Worm (Caenorhabditis elegans) whole organism, dauer: ENCODE data around the gene M03A1.3.

Experiments
- unc-62 ChIP-seq: sonication (generic microtip); optimal IDR thresholded peaks from 2 replicates; lab custom pipeline; 2017; ENCODE audit warnings: missing biosample characterization, missing genetic modification reagents, missing genetic modification characterization

Gene M03A1.3

ce11 chrII:4550783-4551182 is 6.8 kb upstream of the M03A1.3 start, which contains the start of gene K07E1.1:
K07E1.1 (plus strand) TSS chrII:4551083.
- no peak for TF ChIP-seq unc-62

- TF ChIP-seq unc-62 = no peak
Measured at ce11 chrII:4552088-4552487, 5.5 kb upstream of the M03A1.3 start.

- no peak for TF ChIP-seq unc-62
Measured at ce11 chrII:4560068-4560467, 2.5 kb downstream of the M03A1.3 start, which contains the start of gene M03A1.8. M03A1.8 (plus strand) TSS chrII:4560336.

- TF ChIP-seq unc-62 = no peak
Measured at ce11 chrII:4562503-4563000, 5.0 kb downstream of the M03A1.3 start, which contains the start of gene dao-2. dao-2 (plus strand) TSS chrII:4562950.

ce11 chrII:4565205-4565604 is 7.6 kb downstream of the M03A1.3 start:
- no peak for TF ChIP-seq unc-62

- no peak for TF ChIP-seq unc-62
Measured at ce11 chrII:4566237-4566636, 8.7 kb downstream of the M03A1.3 start.

ce11 chrII:4571112-4571511 is 13.5 kb downstream of the M03A1.3 start:
- TF ChIP-seq unc-62 = no peak

- TF ChIP-seq unc-62 = no peak
Measured at ce11 chrII:4571868-4572267, 14.3 kb downstream of the M03A1.3 start, which contains the start of gene vab-1. vab-1 (plus strand) TSS chrII:4572000.

- TF ChIP-seq unc-62 = no peak
Measured at ce11 chrII:4572579-4572978, 15.0 kb downstream of the M03A1.3 start.

ce11 chrII:4573084-4573483 is 15.5 kb downstream of the M03A1.3 start:
- TF ChIP-seq unc-62 = no peak

ce11 chrII:4574658-4575057 is 17.1 kb downstream of the M03A1.3 start:
- TF ChIP-seq unc-62 = no peak

- TF ChIP-seq unc-62 = no peak
Measured at ce11 chrII:4575579-4575978, 18.0 kb downstream of the M03A1.3 start.

ce11 chrII:4577391-4577790 is 19.8 kb downstream of the M03A1.3 start:
- no peak for TF ChIP-seq unc-62

ce11 chrII:4579375-4579774 is 21.8 kb downstream of the M03A1.3 start:
- no peak for TF ChIP-seq unc-62

- no peak for TF ChIP-seq unc-62
Measured at ce11 chrII:4579920-4580474, 22.4 kb downstream of the M03A1.3 start.

ce11 chrII:4581090-4581489 is 23.5 kb downstream of the M03A1.3 start:
- TF ChIP-seq unc-62 = no peak

- no peak for TF ChIP-seq unc-62
Measured at ce11 chrII:4583203-4583912, 25.8 kb downstream of the M03A1.3 start.

- no peak for TF ChIP-seq unc-62
Measured at ce11 chrII:4584313-4584712, 26.7 kb downstream of the M03A1.3 start.
